Fruit fly (Drosophila melanogaster): ENCODE measurements around the gene RpL6.

Gene RpL6

DNA sequence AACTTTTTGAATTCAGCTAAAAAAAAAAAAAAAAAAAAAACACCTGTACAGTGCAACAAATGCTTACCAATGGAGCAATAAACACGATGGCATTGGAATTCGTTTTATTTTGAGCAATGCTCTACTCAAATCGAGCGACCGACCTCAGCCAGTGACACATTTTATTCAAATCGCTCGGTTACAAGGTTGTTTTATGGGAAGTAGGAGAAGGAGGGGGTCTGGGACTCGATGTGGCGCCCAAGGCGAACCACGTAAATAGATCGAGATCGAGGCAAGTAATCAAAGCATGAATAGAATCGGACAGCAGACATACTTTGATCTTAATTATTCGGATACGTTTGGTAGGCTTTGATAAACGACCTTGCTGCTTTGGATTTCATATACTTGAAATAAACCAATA is 7.2 kb upstream of the RpL6 start:
- TF ChIP-seq CG8478 (optimal IDR thresholded peaks at IDR 0.05) (no peak), psq (optimal IDR thresholded peaks at IDR 0.05) (no peak), pan (optimal IDR thresholded peaks at IDR 0.05) (no peak), Dll (optimal IDR thresholded peaks at IDR 0.05) (no peak), EcR (GFP tag; optimal IDR thresholded peaks at IDR 0.05) (no peak), usp (GFP tag; optimal IDR thresholded peaks at IDR 0.05) (no peak)

- TF ChIP-seq psq (optimal IDR thresholded peaks at IDR 0.05) (no peak), usp (GFP tag; optimal IDR thresholded peaks at IDR 0.05) (no peak), Dll (optimal IDR thresholded peaks at IDR 0.05) (no peak), EcR (GFP tag; optimal IDR thresholded peaks at IDR 0.05) (no peak), CG8478 (optimal IDR thresholded peaks at IDR 0.05) (no peak), pan (optimal IDR thresholded peaks at IDR 0.05) (no peak)
Observed at dm6 chr3R:31599538-31600313, 3.7 kb upstream of the RpL6 start.

dm6 chr3R:31597736-31598431 is 1.9 kb upstream of the RpL6 start:
- no peak for TF ChIP-seq Dll (optimal IDR thresholded peaks at IDR 0.05)
- TF ChIP-seq pan (optimal IDR thresholded peaks at IDR 0.05) = peak; percentile 21
- no peak for TF ChIP-seq usp (GFP tag; optimal IDR thresholded peaks at IDR 0.05)
- TF ChIP-seq CG8478 (optimal IDR thresholded peaks at IDR 0.05) = no peak
- no peak for TF ChIP-seq EcR (GFP tag; optimal IDR thresholded peaks at IDR 0.05)
- TF ChIP-seq psq (optimal IDR thresholded peaks at IDR 0.05) = no peak

- TF ChIP-seq pan (optimal IDR thresholded peaks at IDR 0.05) (no peak), EcR (GFP tag; optimal IDR thresholded peaks at IDR 0.05) (no peak), usp (GFP tag; optimal IDR thresholded peaks at IDR 0.05) (no peak), CG8478 (optimal IDR thresholded peaks at IDR 0.05) (no peak), Dll (optimal IDR thresholded peaks at IDR 0.05) (no peak), psq (optimal IDR thresholded peaks at IDR 0.05) (no peak)
Observed at dm6 chr3R:31592256-31592879, 3.6 kb downstream of the RpL6 start, which contains the start of gene CG1774. Gene CG1774, plus strand, starts transcription at chr3R:31592803.

dm6 chr3R:31590281-31590680 is 5.7 kb downstream of the RpL6 start, which contains the start of gene CG1638:
Gene CG1638, plus strand, starts transcription at chr3R:31590581.
- TF ChIP-seq CG8478 (optimal IDR thresholded peaks at IDR 0.05) (no peak), pan (optimal IDR thresholded peaks at IDR 0.05) (no peak), EcR (GFP tag; optimal IDR thresholded peaks at IDR 0.05) (no peak), usp (GFP tag; optimal IDR thresholded peaks at IDR 0.05) (no peak)

dm6 chr3R:31588374-31588773 is 7.6 kb downstream of the RpL6 start, which contains the start of gene CG1635:
Gene CG1635, plus strand, starts transcription at chr3R:31588673.
- TF ChIP-seq CG8478 (optimal IDR thresholded peaks at IDR 0.05) (no peak), Dll (optimal IDR thresholded peaks at IDR 0.05) (no peak), usp (GFP tag; optimal IDR thresholded peaks at IDR 0.05) (no peak), pan (optimal IDR thresholded peaks at IDR 0.05) (no peak), EcR (GFP tag; optimal IDR thresholded peaks at IDR 0.05) (no peak)

- TF ChIP-seq usp (GFP tag; optimal IDR thresholded peaks at IDR 0.05) (no peak), psq (optimal IDR thresholded peaks at IDR 0.05) (no peak), Dll (optimal IDR thresholded peaks at IDR 0.05) (no peak), CG8478 (optimal IDR thresholded peaks at IDR 0.05) (no peak), EcR (GFP tag; optimal IDR thresholded peaks at IDR 0.05) (no peak), pan (optimal IDR thresholded peaks at IDR 0.05) (no peak)
Observed at dm6 chr3R:31580586-31580994, 15.4 kb downstream of the RpL6 start, which contains the start of the genes pygo and rod. Gene pygo, minus strand, starts transcription at chr3R:31580699. Gene rod, plus strand, starts transcription at chr3R:31580951.

DNA sequence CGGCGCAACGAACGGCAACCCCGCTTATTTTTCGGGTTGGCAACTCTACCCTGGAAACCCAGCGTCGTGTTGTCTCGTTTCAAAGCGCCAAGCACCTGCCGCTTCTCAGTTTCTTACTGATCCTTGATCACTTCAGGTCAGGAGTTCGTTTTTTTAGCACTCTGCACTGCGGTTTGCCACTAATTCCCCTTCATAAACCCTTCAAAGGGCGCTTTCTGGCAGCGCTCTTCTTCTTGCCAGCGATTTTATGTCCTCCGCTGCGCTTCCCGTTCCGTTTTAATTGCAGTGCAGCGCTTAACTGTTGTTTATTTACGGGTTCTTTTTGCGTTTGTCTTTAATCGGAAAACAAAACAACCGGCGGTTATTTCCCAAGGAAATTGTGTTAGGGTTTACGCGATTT is 16.0 kb downstream of the RpL6 start:
- TF ChIP-seq CG8478 (optimal IDR thresholded peaks at IDR 0.05) = no peak
- peak; percentile 57 for TF ChIP-seq Dll (optimal IDR thresholded peaks at IDR 0.05)

DNA sequence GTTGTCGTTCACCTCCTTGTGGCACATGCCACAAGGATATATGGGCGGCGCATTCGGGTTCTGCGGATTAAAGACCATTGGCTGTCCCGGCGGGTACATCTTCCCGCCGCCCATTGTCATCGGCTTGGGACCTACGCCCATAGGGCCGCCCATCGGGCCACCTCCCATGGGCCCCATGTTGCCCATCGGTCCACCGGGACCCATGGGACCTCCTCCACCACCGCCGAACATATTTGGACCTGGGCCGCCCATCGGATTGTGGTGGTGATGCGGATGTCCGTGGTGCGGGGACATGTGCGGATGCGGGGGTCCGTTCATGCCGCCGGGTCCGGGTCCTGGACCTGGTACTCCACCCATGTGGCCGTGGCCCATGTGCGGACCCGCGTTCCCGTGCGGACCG is 18.7 kb downstream of the RpL6 start:
- TF ChIP-seq EcR (GFP tag; optimal IDR thresholded peaks at IDR 0.05) = no peak
- TF ChIP-seq pan (optimal IDR thresholded peaks at IDR 0.05) = no peak
- no peak for TF ChIP-seq usp (GFP tag; optimal IDR thresholded peaks at IDR 0.05)
- TF ChIP-seq psq (optimal IDR thresholded peaks at IDR 0.05) = no peak
- no peak for TF ChIP-seq CG8478 (optimal IDR thresholded peaks at IDR 0.05)
- no peak for TF ChIP-seq Dll (optimal IDR thresholded peaks at IDR 0.05)

dm6 chr3R:31571885-31572292 is 24.1 kb downstream of the RpL6 start, which contains the start of gene gammaCOP:
Gene gammaCOP, plus strand, starts transcription at chr3R:31572143.
- no peak for TF ChIP-seq psq (optimal IDR thresholded peaks at IDR 0.05)
- no peak for TF ChIP-seq pan (optimal IDR thresholded peaks at IDR 0.05)
- no peak for TF ChIP-seq EcR (GFP tag; optimal IDR thresholded peaks at IDR 0.05)
- TF ChIP-seq usp (GFP tag; optimal IDR thresholded peaks at IDR 0.05) = no peak
- TF ChIP-seq Dll (optimal IDR thresholded peaks at IDR 0.05) = no peak
- TF ChIP-seq CG8478 (optimal IDR thresholded peaks at IDR 0.05) = no peak

- TF ChIP-seq pan (optimal IDR thresholded peaks at IDR 0.05) (no peak), EcR (GFP tag; optimal IDR thresholded peaks at IDR 0.05) (no peak), psq (optimal IDR thresholded peaks at IDR 0.05) (no peak), usp (GFP tag; optimal IDR thresholded peaks at IDR 0.05) (no peak), Dll (optimal IDR thresholded peaks at IDR 0.05) (no peak), CG8478 (optimal IDR thresholded peaks at IDR 0.05) (no peak)
Observed at dm6 chr3R:31566738-31567137, 29.3 kb downstream of the RpL6 start.

DNA sequence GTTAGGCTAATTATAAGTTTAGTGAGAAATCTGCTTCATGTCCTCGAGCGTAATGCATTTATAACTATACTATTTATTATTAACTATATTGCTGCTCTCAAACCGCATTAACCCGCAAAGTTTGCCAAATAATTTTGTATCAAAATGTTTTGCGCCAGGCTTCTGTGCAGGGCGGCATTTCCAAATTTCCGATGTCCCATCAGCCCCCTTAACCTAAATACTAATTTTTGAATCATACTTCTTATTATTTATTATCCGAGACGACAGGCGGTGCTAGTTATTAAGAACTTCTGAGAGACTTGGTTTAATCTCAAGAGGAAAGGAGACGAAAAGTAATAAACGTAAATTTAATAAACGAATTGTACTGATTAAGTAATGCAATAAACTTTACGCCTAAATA is 30.3 kb downstream of the RpL6 start:
- no peak for TF ChIP-seq psq (optimal IDR thresholded peaks at IDR 0.05)
- TF ChIP-seq EcR (GFP tag; optimal IDR thresholded peaks at IDR 0.05) = no peak
- TF ChIP-seq usp (GFP tag; optimal IDR thresholded peaks at IDR 0.05) = no peak
- TF ChIP-seq CG8478 (optimal IDR thresholded peaks at IDR 0.05) = no peak
- TF ChIP-seq Dll (optimal IDR thresholded peaks at IDR 0.05) = no peak

Data from whole organism.